Worm (Caenorhabditis elegans) whole organism, midembryonic: ENCODE measurements around the gene Y39B6A.5.

Experiments used
- T22C8.4 ChIP-seq: fragments of 200-800 bp; sonication (Bioruptor generic); IDR thresholded peaks from 2 replicates; pipeline ENCODE4 v1.3.6; 2022; ENCODE audit warnings: missing genetic modification characterization, missing compliant biosample characterization
- cog-1 ChIP-seq: sonication (generic microtip); optimal IDR thresholded peaks from 2 replicates; lab custom pipeline; 2016; ENCODE audit warnings: missing genetic modification characterization, missing compliant biosample characterization
- flt-1 ChIP-seq: fragments of 200-800 bp; sonication (Bioruptor generic); IDR thresholded peaks from 2 replicates; pipeline ENCODE4 v1.3.6; 2022; ENCODE audit warnings: missing genetic modification characterization, missing compliant biosample characterization
- tab-1 ChIP-seq: fragments of 200-800 bp; sonication (Bioruptor generic); IDR thresholded peaks from 2 replicates; pipeline ENCODE4 v1.3.6; 2022; ENCODE audit warnings: missing genetic modification characterization, missing compliant biosample characterization
- ztf-23 ChIP-seq: fragments of 200-800 bp; sonication (Bioruptor generic); IDR thresholded peaks from 2 replicates; pipeline ENCODE4 v1.3.6; 2022; ENCODE audit warnings: missing genetic modification reagents, missing genetic modification characterization, missing compliant biosample characterization
- ztf-29 ChIP-seq: fragments of 200-800 bp; sonication (Bioruptor generic); IDR thresholded peaks from 2 replicates; pipeline ENCODE4 v1.3.6; 2022; ENCODE audit warnings: missing genetic modification reagents, missing genetic modification characterization, missing compliant biosample characterization

ce11 chrV:19148350-19148749 is 10.3 kb downstream of the Y39B6A.5 start:
- TF ChIP-seq T22C8.4 (GFP tag; lab: Robert Waterston, UW) (no peak), flt-1 (no peak), cog-1 (tag; lab: Kevin White, UChicago) (no peak), ztf-23 (GFP tag; lab: Robert Waterston, UW) (no peak), tab-1 (GFP tag; lab: Robert Waterston, UW) (no peak), ztf-29 (no peak)
